Worm (Caenorhabditis elegans): ENCODE measurements around the gene sru-15.

The sru-15 gene

DNA sequence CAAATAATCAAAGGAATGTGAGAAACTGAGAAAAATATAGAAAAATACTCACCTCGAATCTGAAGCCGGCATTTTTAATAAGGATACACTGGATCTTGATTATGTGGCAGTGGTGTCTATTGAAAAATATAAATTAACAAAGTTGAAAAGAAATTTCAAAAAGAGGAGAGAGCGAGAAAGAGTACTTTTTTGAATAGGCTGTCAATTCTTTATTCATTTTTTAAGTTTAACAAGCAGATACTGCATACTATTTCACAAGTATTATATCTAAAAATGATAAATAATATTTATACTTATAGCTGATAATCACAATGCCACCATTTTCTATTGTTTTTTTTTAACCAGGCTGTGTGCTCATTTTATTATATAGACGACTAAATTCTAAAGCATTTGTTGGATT lies 21.7 kb downstream of the sru-15 start, which contains the start of gene npr-26:
Gene npr-26 (minus strand): TSS at position 101 of the 400 bp plus-strand sequence.
- TF ChIP-seq ztf-23 (GFP tag; IDR thresholded peaks at IDR 0.05) = no peak
- TF ChIP-seq tab-1 (GFP tag; IDR thresholded peaks at IDR 0.05) = no peak
- TF ChIP-seq flt-1 (GFP tag; IDR thresholded peaks at IDR 0.05) = no peak
- TF ChIP-seq T22C8.4 (GFP tag; IDR thresholded peaks at IDR 0.05) = no peak

- TF ChIP-seq cog-1 (tag; optimal IDR thresholded peaks at IDR 0.05) (no peak), tab-1 (GFP tag; IDR thresholded peaks at IDR 0.05) (no peak), T22C8.4 (GFP tag; IDR thresholded peaks at IDR 0.05) (no peak), ref-1 (GFP tag; conservative IDR thresholded peaks at IDR 0.05) (no peak), med-1 (GFP tag; optimal IDR thresholded peaks at IDR 0.05; ENCODE audit: insufficient read depth) (no peak), ztf-29 (GFP tag; IDR thresholded peaks at IDR 0.05) (no peak), flt-1 (GFP tag; IDR thresholded peaks at IDR 0.05) (no peak)
These were observed 31.0 kb downstream of the sru-15 start for ce11 chrIV:17426970-17427369.

DNA sequence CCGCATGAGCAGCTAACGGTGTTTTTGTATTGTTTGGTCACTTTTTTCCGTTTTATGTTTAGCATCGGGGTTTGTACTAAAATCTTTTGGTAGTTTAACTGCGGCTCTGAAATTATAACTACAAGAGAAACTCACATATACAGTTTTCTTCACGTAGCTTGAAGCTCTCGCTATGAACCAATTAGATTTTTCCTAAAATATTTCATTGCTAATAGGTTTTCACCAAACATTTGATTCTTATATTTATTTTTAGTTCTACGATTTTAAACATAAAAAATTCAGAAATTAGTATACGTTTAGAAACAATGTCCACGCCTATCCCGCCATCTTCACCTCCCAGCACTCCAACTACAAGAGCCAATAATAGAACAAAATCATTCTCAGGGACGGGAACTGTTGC lies 31.4 kb downstream of the sru-15 start, which contains the start of gene C06A12.3:
Gene C06A12.3 (plus strand): TSS at position 301 of the 400 bp plus-strand sequence.
- TF ChIP-seq ref-1 (GFP tag; conservative IDR thresholded peaks at IDR 0.05) (no peak), ztf-23 (GFP tag; IDR thresholded peaks at IDR 0.05) (no peak), klf-2 (GFP tag; conservative IDR thresholded peaks at IDR 0.05) (no peak), tab-1 (GFP tag; IDR thresholded peaks at IDR 0.05) (no peak), cog-1 (tag; optimal IDR thresholded peaks at IDR 0.05) (no peak), med-1 (GFP tag; optimal IDR thresholded peaks at IDR 0.05; ENCODE audit: insufficient read depth) (no peak), T22C8.4 (GFP tag; IDR thresholded peaks at IDR 0.05) (no peak), flt-1 (GFP tag; IDR thresholded peaks at IDR 0.05) (no peak), ztf-29 (GFP tag; IDR thresholded peaks at IDR 0.05) (no peak)

DNA sequence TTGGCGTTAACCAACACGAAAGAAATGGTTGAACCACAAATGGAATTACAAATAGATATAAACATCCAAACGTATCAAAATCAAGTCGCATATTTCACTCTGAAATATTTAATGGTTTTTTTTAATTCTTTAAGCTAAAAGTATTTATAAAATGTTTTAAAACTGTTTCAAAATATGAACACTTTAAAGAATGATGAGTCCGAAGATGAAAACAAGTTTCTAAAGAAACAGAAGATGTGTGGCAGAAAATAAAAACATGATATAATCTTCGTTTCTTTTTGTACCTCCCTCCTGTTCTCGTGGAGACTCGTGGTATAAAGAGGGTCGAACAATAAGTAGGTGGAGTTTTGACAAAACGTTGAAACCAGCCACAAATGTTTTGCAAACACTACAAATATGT lies 35.3 kb downstream of the sru-15 start, which contains the start of gene lact-6:
Gene lact-6 (minus strand): TSS at position 101 of the 400 bp plus-strand sequence.
- TF ChIP-seq flt-1 (GFP tag; IDR thresholded peaks at IDR 0.05) (no peak), klf-2 (GFP tag; conservative IDR thresholded peaks at IDR 0.05) (no peak), ztf-29 (GFP tag; IDR thresholded peaks at IDR 0.05) (no peak), ztf-23 (GFP tag; IDR thresholded peaks at IDR 0.05) (no peak), ref-1 (GFP tag; conservative IDR thresholded peaks at IDR 0.05) (no peak), T22C8.4 (GFP tag; IDR thresholded peaks at IDR 0.05) (no peak), med-1 (GFP tag; optimal IDR thresholded peaks at IDR 0.05; ENCODE audit: insufficient read depth) (no peak), cog-1 (tag; optimal IDR thresholded peaks at IDR 0.05) (no peak), tab-1 (GFP tag; IDR thresholded peaks at IDR 0.05) (no peak)

- no peak for TF ChIP-seq flt-1 (GFP tag; IDR thresholded peaks at IDR 0.05)
- TF ChIP-seq tab-1 (GFP tag; IDR thresholded peaks at IDR 0.05) = no peak
- TF ChIP-seq klf-2 (GFP tag; conservative IDR thresholded peaks at IDR 0.05) = no peak
- no peak for TF ChIP-seq med-1 (GFP tag; optimal IDR thresholded peaks at IDR 0.05; ENCODE audit: insufficient read depth)
- TF ChIP-seq cog-1 (tag; optimal IDR thresholded peaks at IDR 0.05) = no peak
- TF ChIP-seq ztf-23 (GFP tag; IDR thresholded peaks at IDR 0.05) = no peak
- no peak for TF ChIP-seq T22C8.4 (GFP tag; IDR thresholded peaks at IDR 0.05)
- no peak for TF ChIP-seq ref-1 (GFP tag; conservative IDR thresholded peaks at IDR 0.05)
- no peak for TF ChIP-seq ztf-29 (GFP tag; IDR thresholded peaks at IDR 0.05)
These were observed 36.3 kb downstream of the sru-15 start for ce11 chrIV:17432223-17432826.

DNA sequence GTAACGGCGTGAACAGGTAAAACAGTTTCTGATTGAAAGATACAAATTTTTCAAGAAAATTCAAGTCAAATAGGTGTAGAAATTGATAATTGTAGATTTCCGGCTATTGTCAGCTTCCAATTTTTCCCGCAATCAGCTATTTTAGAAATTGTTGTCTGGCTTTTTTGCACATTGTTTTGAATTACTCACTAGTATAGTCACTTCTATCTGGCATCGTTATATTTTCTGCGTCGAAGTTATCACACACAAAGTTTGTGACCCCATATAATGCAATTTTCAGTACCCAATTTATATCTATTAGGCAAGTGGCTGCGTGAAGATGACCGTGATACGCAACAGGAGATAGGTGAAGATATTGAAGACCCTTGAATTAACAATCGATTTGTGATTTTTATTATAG lies 39.2 kb downstream of the sru-15 start:
- TF ChIP-seq ztf-29 (GFP tag; IDR thresholded peaks at IDR 0.05) (no peak), flt-1 (GFP tag; IDR thresholded peaks at IDR 0.05) (no peak), klf-2 (GFP tag; conservative IDR thresholded peaks at IDR 0.05) (no peak), T22C8.4 (GFP tag; IDR thresholded peaks at IDR 0.05) (no peak), tab-1 (GFP tag; IDR thresholded peaks at IDR 0.05) (no peak), ztf-23 (GFP tag; IDR thresholded peaks at IDR 0.05) (no peak), med-1 (GFP tag; optimal IDR thresholded peaks at IDR 0.05; ENCODE audit: insufficient read depth) (no peak), cog-1 (tag; optimal IDR thresholded peaks at IDR 0.05) (no peak), ref-1 (GFP tag; conservative IDR thresholded peaks at IDR 0.05) (no peak)

- no peak for TF ChIP-seq ref-1 (GFP tag; conservative IDR thresholded peaks at IDR 0.05)
These were observed 40.5 kb downstream of the sru-15 start, which contains the start of gene gcy-27 for ce11 chrIV:17436552-17436951. Gene gcy-27 (minus strand): TSS chrIV:17436652.

- TF ChIP-seq tab-1 (GFP tag; IDR thresholded peaks at IDR 0.05) = no peak
- no peak for TF ChIP-seq ref-1 (GFP tag; conservative IDR thresholded peaks at IDR 0.05)
- no peak for TF ChIP-seq ztf-23 (GFP tag; IDR thresholded peaks at IDR 0.05)
- TF ChIP-seq klf-2 (GFP tag; conservative IDR thresholded peaks at IDR 0.05) = no peak
- TF ChIP-seq cog-1 (tag; optimal IDR thresholded peaks at IDR 0.05) = no peak
- no peak for TF ChIP-seq flt-1 (GFP tag; IDR thresholded peaks at IDR 0.05)
- no peak for TF ChIP-seq ztf-29 (GFP tag; IDR thresholded peaks at IDR 0.05)
- no peak for TF ChIP-seq T22C8.4 (GFP tag; IDR thresholded peaks at IDR 0.05)
- no peak for TF ChIP-seq med-1 (GFP tag; optimal IDR thresholded peaks at IDR 0.05; ENCODE audit: insufficient read depth)
These were observed 41.0 kb downstream of the sru-15 start, which contains the start of gene C06A12.8 for ce11 chrIV:17437038-17437437. Gene C06A12.8 (plus strand): TSS chrIV:17437338.

DNA sequence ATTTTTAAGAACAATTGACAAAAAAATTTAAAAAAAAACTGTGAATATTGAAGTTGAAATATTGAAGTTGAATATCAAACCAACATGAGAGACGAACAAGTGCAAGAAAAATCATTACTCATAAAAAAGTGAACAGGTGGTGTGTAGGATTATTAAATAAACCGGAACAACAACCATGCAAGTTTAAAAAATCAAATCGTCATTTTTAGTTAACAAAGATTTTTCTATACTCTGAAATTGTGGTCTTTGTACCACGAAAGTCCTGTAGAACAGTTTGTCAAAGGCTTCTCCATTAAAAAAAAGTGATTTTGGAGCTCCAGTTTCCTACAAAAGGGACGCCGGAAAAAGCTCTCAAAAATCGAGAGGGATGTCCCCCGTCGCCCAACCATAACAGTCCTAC lies 44.0 kb downstream of the sru-15 start, which contains the start of gene C06A12.19:
Gene C06A12.19 (minus strand): TSS at position 101 of the 400 bp plus-strand sequence.
- no peak for TF ChIP-seq cog-1 (tag; optimal IDR thresholded peaks at IDR 0.05)
- no peak for TF ChIP-seq klf-2 (GFP tag; conservative IDR thresholded peaks at IDR 0.05)
- TF ChIP-seq ref-1 (GFP tag; conservative IDR thresholded peaks at IDR 0.05) = no peak
- no peak for TF ChIP-seq ztf-23 (GFP tag; IDR thresholded peaks at IDR 0.05)
- TF ChIP-seq tab-1 (GFP tag; IDR thresholded peaks at IDR 0.05) = no peak
- TF ChIP-seq T22C8.4 (GFP tag; IDR thresholded peaks at IDR 0.05) = no peak
- no peak for TF ChIP-seq ztf-29 (GFP tag; IDR thresholded peaks at IDR 0.05)
- no peak for TF ChIP-seq med-1 (GFP tag; optimal IDR thresholded peaks at IDR 0.05; ENCODE audit: insufficient read depth)
- TF ChIP-seq flt-1 (GFP tag; IDR thresholded peaks at IDR 0.05) = no peak

- no peak for TF ChIP-seq flt-1 (GFP tag; IDR thresholded peaks at IDR 0.05)
- no peak for TF ChIP-seq ztf-29 (GFP tag; IDR thresholded peaks at IDR 0.05)
- no peak for TF ChIP-seq tab-1 (GFP tag; IDR thresholded peaks at IDR 0.05)
- TF ChIP-seq T22C8.4 (GFP tag; IDR thresholded peaks at IDR 0.05) = no peak
- TF ChIP-seq cog-1 (tag; optimal IDR thresholded peaks at IDR 0.05) = no peak
- no peak for TF ChIP-seq klf-2 (GFP tag; conservative IDR thresholded peaks at IDR 0.05)
- no peak for TF ChIP-seq med-1 (GFP tag; optimal IDR thresholded peaks at IDR 0.05; ENCODE audit: insufficient read depth)
- no peak for TF ChIP-seq ztf-23 (GFP tag; IDR thresholded peaks at IDR 0.05)
- no peak for TF ChIP-seq ref-1 (GFP tag; conservative IDR thresholded peaks at IDR 0.05)
These were observed 44.4 kb downstream of the sru-15 start, which contains the start of gene F08A7.1 for ce11 chrIV:17440417-17440816. Gene F08A7.1 (plus strand): TSS chrIV:17440607.

Data from whole organism, midembryonic.